Fruit fly (Drosophila melanogaster) whole organism, adult: Measurements from ENCODE around the gene CG10834.

Experiments
- CG12768 ChIP-seq: fragments of 200-800 bp; sonication (Bioruptor generic); optimal IDR thresholded peaks from 2 replicates; lab custom pipeline; 2017; ENCODE audit warnings: missing biosample characterization, missing genetic modification characterization, mild to moderate bottlenecking, moderate library complexity, missing genetic modification reagents
- CG33017 ChIP-seq: fragments of 200-800 bp; sonication (Bioruptor generic); optimal IDR thresholded peaks from 2 replicates; lab custom pipeline; 2018; ENCODE audit warnings: missing biosample characterization, mild to moderate bottlenecking, missing genetic modification characterization, moderate library complexity
- Hr96 ChIP-seq: fragments of 200-800 bp; sonication (Bioruptor generic); optimal IDR thresholded peaks from 2 replicates; lab custom pipeline; 2016; ENCODE audit warnings: missing biosample characterization, missing genetic modification characterization
- bab1 ChIP-seq: fragments of 200-800 bp; sonication (Bioruptor generic); optimal IDR thresholded peaks from 3 replicates; lab custom pipeline; 2019; ENCODE audit warnings: missing biosample characterization, mild to moderate bottlenecking, missing genetic modification characterization, moderate library complexity
- pad ChIP-seq: fragments of 200-800 bp; sonication (Bioruptor generic); optimal IDR thresholded peaks from 3 replicates; lab custom pipeline; 2017; ENCODE audit warnings: missing biosample characterization, missing genetic modification characterization, mild to moderate bottlenecking, moderate library complexity, missing genetic modification reagents

- TF ChIP-seq pad (no peak), bab1 (GFP tag; lab: Kevin White, UChicago) (no peak), Hr96 (no peak), CG33017 (no peak), CG12768 (GFP tag; lab: Kevin White, UChicago) (no peak)
These were observed 1.6 kb upstream of the CG10834 start, which contains the start of gene CG6675 for dm6 chr2L:22108664-22109063.
